Worm (Caenorhabditis elegans) whole organism, young adult: Measurements from ENCODE around the gene F46B3.23.

ENCODE experiments used
- F22D6.2 ChIP-seq: sonication (generic microtip); optimal IDR thresholded peaks from 2 replicates; lab custom pipeline; 2016; ENCODE audit warnings: mild to moderate bottlenecking, missing genetic modification characterization, missing compliant biosample characterization
- F39B2.1 ChIP-seq: fragments of 200-800 bp; sonication (Bioruptor generic); IDR thresholded peaks from 2 replicates; pipeline ENCODE4 v1.3.6; 2022; ENCODE audit warnings: missing genetic modification reagents, missing genetic modification characterization, missing compliant biosample characterization
- F57A8.1 ChIP-seq: fragments of 200-800 bp; sonication (Bioruptor generic); optimal IDR thresholded peaks from 2 replicates; lab custom pipeline; 2018; ENCODE audit warnings: mild to moderate bottlenecking, missing genetic modification characterization, moderate library complexity, missing compliant biosample characterization
- ZK185.1 ChIP-seq: sonication (generic microtip); optimal IDR thresholded peaks from 2 replicates; lab custom pipeline; 2016; ENCODE audit warnings: mild to moderate bottlenecking, missing genetic modification characterization, missing compliant biosample characterization; ENCODE audit not compliant: poor library complexity, severe bottlenecking
- ceh-40 ChIP-seq: fragments of 200-800 bp; sonication (Bioruptor generic); IDR thresholded peaks from 2 replicates; pipeline ENCODE4 v1.3.6; 2022; ENCODE audit warnings: missing genetic modification characterization, missing compliant biosample characterization
- dpl-1 ChIP-seq: fragments of 150-350 bp; optimal IDR thresholded peaks from 2 replicates; lab custom pipeline; 2014; ENCODE audit warnings: missing biosample characterization, missing genetic modification reagents, missing genetic modification characterization
- lin-35 ChIP-seq, 3 experiments: fragments of 150-350 bp in 2 of 3; sonication (generic microtip) in 1 of 3; optimal IDR thresholded peaks; 2 replicates each; lab custom pipeline; 2014 to 2018; ENCODE audit warnings: missing biosample characterization in 3 of 3, missing genetic modification characterization in 3 of 3, missing genetic modification reagents in 3 of 3
- snpc-1.3 ChIP-seq: sonication (generic microtip); optimal IDR thresholded peaks from 2 replicates; lab custom pipeline; 2017; ENCODE audit warnings: missing genetic modification characterization, mild to moderate bottlenecking, missing compliant biosample characterization, antibody characterized with exemption, moderate library complexity, missing genotype, missing genetic modification reagents; ENCODE audit not compliant: insufficient read depth
- snpc-3.4 ChIP-seq: sonication (generic microtip); optimal IDR thresholded peaks from 2 replicates; lab custom pipeline; 2017; ENCODE audit warnings: missing genetic modification characterization, mild to moderate bottlenecking, missing compliant biosample characterization, antibody characterized with exemption, moderate library complexity, missing genotype, missing genetic modification reagents
- somi-1 ChIP-seq: fragments of 200-800 bp; sonication (Bioruptor generic); optimal IDR thresholded peaks from 2 replicates; lab custom pipeline; 2018; ENCODE audit warnings: mild to moderate bottlenecking, missing genetic modification characterization, missing compliant biosample characterization
- unc-62 ChIP-seq: fragments of 150-350 bp; optimal IDR thresholded peaks from 2 replicates; lab custom pipeline; 2014; ENCODE audit warnings: missing biosample characterization, missing genetic modification reagents, missing genetic modification characterization
- zfh-2 ChIP-seq: fragments of 200-800 bp; sonication (Bioruptor generic); conservative IDR thresholded peaks from 2 replicates; pipeline ENCODE4 v1.3.6; 2022; ENCODE audit warnings: missing genetic modification reagents, missing genetic modification characterization, missing compliant biosample characterization
- zim-3 ChIP-seq: sonication (generic microtip); optimal IDR thresholded peaks from 2 replicates; lab custom pipeline; 2017; ENCODE audit warnings: mild to moderate bottlenecking, missing genetic modification characterization, moderate library complexity, missing compliant biosample characterization

ce11 chrV:20654350-20654749, 47.8 kb upstream of the F46B3.23 start, which contains the start of gene mnr-1:
- TF ChIP-seq unc-62 (GFP tag; lab: Kevin White, UChicago) = no peak
- no peak for TF ChIP-seq ceh-40 (GFP tag; lab: Robert Waterston, UW)
- no peak for TF ChIP-seq dpl-1
- TF ChIP-seq zfh-2 = no peak
- TF ChIP-seq zim-3 (tag; lab: Kevin White, UChicago) = no peak
- TF ChIP-seq F57A8.1 (GFP tag; lab: Kevin White, UChicago) = no peak
- TF ChIP-seq snpc-1.3 (tag; lab: Kevin White, UChicago) = no peak
- TF ChIP-seq snpc-3.4 = no peak
- no peak for TF ChIP-seq F22D6.2
- TF ChIP-seq somi-1 (GFP tag; lab: Kevin White, UChicago) = no peak
- TF ChIP-seq lin-35 (GFP tag; optimal IDR thresholded peaks at IDR 0.05; lab: Kevin White, UChicago) = no peak
- TF ChIP-seq ZK185.1 (tag; lab: Kevin White, UChicago) = no peak
- no peak for TF ChIP-seq F39B2.1 (GFP tag; lab: Robert Waterston, UW)
